Worm (Caenorhabditis elegans): ENCODE results near the gene F28E10.4.

The F28E10.4 gene

DNA sequence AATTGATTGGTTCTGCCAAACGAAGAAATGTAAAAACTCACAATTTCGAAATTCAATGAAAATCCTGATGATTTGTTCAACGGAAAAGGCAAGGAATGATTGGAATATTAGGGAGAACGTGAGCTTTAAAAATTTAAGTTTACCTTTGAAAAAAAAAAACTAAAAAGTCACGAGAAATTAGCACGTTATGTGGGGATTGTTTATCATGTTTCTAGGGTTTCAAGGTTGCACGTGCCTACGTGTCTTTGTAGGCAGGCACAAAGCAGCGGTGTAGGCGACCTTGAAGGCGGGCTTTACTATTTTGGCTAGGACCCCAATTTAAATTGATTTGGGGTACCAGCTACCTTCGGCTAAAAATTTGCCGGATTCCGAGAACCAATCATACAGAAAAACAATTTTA is at the start of gene F28E10.4:
Gene F28E10.4 (minus strand): TSS at position 101 of the 400 bp plus-strand sequence.
- TF ChIP-seq ztf-18 (tag; optimal IDR thresholded peaks at IDR 0.05) (no peak), ekl-4 (GFP tag; IDR thresholded peaks at IDR 0.05) (no peak), lin-35 (GFP tag; optimal IDR thresholded peaks at IDR 0.05) (no peak), T26A5.8 (tag; optimal IDR thresholded peaks at IDR 0.05) (no peak), B0261.1 (tag; optimal IDR thresholded peaks at IDR 0.05) (no peak), attf-5 (GFP tag; optimal IDR thresholded peaks at IDR 0.05) (no peak)

DNA sequence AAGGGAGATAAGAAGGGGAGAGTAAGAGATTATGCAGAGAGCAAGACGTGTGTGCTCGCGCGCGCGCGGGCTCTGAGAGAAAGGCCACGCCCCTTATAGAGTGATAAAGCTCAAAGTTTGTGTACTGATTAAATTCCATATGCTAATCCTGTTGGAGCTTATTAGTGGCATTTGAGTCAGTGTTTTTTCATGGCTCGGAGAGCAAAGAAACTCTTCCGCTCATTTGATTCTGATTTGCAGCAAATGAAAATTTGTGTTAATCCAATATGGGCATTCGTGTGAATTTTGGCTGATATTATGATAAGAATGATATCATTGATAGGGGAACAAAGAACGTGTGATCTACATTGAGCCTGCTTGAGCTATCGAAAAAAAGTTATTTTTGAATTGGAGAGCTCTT is 46.3 kb upstream of the F28E10.4 start:
- no peak for TF ChIP-seq hrde-1 (tag; optimal IDR thresholded peaks at IDR 0.05; ENCODE audit: borderline replicate concordance)
- TF ChIP-seq T07F8.4 (tag; optimal IDR thresholded peaks at IDR 0.05) = no peak
- TF ChIP-seq efl-1 (GFP tag; optimal IDR thresholded peaks at IDR 0.05) = no peak

DNA sequence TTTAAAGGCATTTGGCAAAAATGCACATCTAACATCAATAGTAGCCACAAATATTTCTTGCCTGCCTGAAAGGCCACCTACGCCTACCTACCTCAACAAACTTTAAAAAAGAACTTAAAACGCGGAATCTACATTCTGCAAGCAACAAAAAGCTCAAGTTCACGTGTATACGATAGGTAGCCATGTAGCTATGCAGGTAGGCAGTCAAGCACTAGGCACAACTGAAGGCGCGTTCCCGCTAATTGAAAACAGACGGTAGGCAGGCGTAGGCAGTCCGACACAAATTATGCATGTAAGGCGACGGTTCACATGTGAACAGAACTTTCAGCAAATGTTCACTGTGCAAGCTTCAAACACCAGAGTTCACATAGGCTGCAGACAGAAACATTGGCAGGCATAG is 45.4 kb upstream of the F28E10.4 start:
- TF ChIP-seq ztf-26 (tag; optimal IDR thresholded peaks at IDR 0.05) (no peak), madf-10 (tag; optimal IDR thresholded peaks at IDR 0.05) (no peak)

DNA sequence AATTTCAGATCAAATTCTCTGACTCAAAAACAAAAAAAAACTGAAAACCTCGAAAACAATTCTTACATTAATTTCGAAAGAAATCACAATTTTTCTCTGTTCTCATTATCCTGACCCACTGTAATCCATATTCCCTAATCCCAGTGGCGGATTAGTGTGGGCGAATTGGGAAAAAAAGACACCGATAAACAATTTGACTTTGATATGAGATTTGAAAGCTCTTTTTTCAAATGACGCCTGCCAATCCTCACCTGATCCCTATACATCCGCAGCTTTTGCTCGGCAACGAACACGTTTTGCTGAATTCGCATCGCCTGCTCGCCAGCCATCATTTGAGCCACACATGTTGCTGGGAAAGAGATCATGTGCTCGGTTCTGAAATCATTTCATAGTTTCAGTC is 44.5 kb upstream of the F28E10.4 start:
- no peak for TF ChIP-seq sdz-38 (tag; optimal IDR thresholded peaks at IDR 0.05)
- TF ChIP-seq C06A6.2 (GFP tag; conservative IDR thresholded peaks at IDR 0.05) = no peak
- TF ChIP-seq hlh-12 (tag; optimal IDR thresholded peaks at IDR 0.05) = no peak
- TF ChIP-seq ztf-26 (tag; optimal IDR thresholded peaks at IDR 0.05) = no peak
- TF ChIP-seq F57C9.4 (tag; optimal IDR thresholded peaks at IDR 0.05) = no peak
- no peak for TF ChIP-seq repo-1 (tag; optimal IDR thresholded peaks at IDR 0.05)
- TF ChIP-seq akir-1 (GFP tag; optimal IDR thresholded peaks at IDR 0.05) = no peak
- TF ChIP-seq F57A8.1 (GFP tag; optimal IDR thresholded peaks at IDR 0.05) = no peak
- TF ChIP-seq B0336.3 (GFP tag; IDR thresholded peaks at IDR 0.05) = no peak
- TF ChIP-seq nfyb-1 (GFP tag; IDR thresholded peaks at IDR 0.05) = no peak
- no peak for TF ChIP-seq Y79H2A.3 (GFP tag; conservative IDR thresholded peaks at IDR 0.05)
- no peak for TF ChIP-seq ceh-79 (tag; optimal IDR thresholded peaks at IDR 0.05)
- no peak for TF ChIP-seq unc-62 (GFP tag; optimal IDR thresholded peaks at IDR 0.05)
- TF ChIP-seq chd-7 (tag; optimal IDR thresholded peaks at IDR 0.05) = no peak
- TF ChIP-seq B0261.1 (tag; optimal IDR thresholded peaks at IDR 0.05) = no peak
- no peak for TF ChIP-seq attf-3 (GFP tag; conservative IDR thresholded peaks at IDR 0.05)
- no peak for TF ChIP-seq T07F8.4 (tag; optimal IDR thresholded peaks at IDR 0.05)
- no peak for TF ChIP-seq F23B12.7 (tag; optimal IDR thresholded peaks at IDR 0.05; ENCODE audit: insufficient read depth)
- TF ChIP-seq madf-8 (GFP tag; conservative IDR thresholded peaks at IDR 0.05) = no peak
- TF ChIP-seq rcor-1 (GFP tag; IDR thresholded peaks at IDR 0.05) = no peak

DNA sequence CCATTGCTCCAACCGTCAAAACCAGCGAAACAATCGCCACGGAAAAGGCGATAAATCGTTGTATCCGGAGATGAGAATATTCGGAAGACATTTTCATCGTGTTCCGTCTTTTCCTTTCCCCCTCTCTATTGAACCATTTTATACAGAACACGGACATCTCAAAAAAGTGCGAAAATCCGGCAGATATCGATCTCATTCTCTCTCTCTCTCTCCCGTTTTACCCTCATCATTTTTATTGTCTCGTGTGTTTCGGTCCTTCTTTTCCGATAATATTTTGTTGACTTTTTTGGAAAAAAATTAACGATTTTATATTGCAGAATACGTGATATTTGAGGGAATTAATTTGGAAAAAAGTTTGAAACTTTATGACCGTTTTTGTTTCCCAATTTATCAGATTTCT is 42.3 kb upstream of the F28E10.4 start, which contains the start of gene col-110:
Gene col-110 (minus strand): TSS at position 101 of the 400 bp plus-strand sequence.
- no peak for TF ChIP-seq tlf-1 (GFP tag; optimal IDR thresholded peaks at IDR 0.05)
- TF ChIP-seq somi-1 (GFP tag; optimal IDR thresholded peaks at IDR 0.05) = no peak
- TF ChIP-seq zim-3 (tag; optimal IDR thresholded peaks at IDR 0.05) = no peak
- TF ChIP-seq lsy-27 (tag; optimal IDR thresholded peaks at IDR 0.05; ENCODE audit: borderline replicate concordance, insufficient read depth) = no peak
- no peak for TF ChIP-seq bed-1 (GFP tag; IDR thresholded peaks at IDR 0.05)
- TF ChIP-seq attf-3 (GFP tag; conservative IDR thresholded peaks at IDR 0.05) = no peak
- no peak for TF ChIP-seq ceh-27 (GFP tag; optimal IDR thresholded peaks at IDR 0.05)
- TF ChIP-seq madf-3 (GFP tag; IDR thresholded peaks at IDR 0.05) = no peak
- TF ChIP-seq dox-1 (GFP tag; IDR thresholded peaks at IDR 0.05) = no peak
- TF ChIP-seq unc-130 (GFP tag; optimal IDR thresholded peaks at IDR 0.05) = no peak
- no peak for TF ChIP-seq lin-54 (GFP tag; optimal IDR thresholded peaks at IDR 0.05)
- TF ChIP-seq F10E7.11 (tag; optimal IDR thresholded peaks at IDR 0.05) = no peak
- TF ChIP-seq him-1 (tag; optimal IDR thresholded peaks at IDR 0.05) = no peak
- no peak for TF ChIP-seq ztf-6 (GFP tag; IDR thresholded peaks at IDR 0.05)
- no peak for TF ChIP-seq lir-1 (GFP tag; conservative IDR thresholded peaks at IDR 0.05)
- no peak for TF ChIP-seq B0261.1 (tag; optimal IDR thresholded peaks at IDR 0.05)
- no peak for TF ChIP-seq ztf-25 (GFP tag; IDR thresholded peaks at IDR 0.05)
- no peak for TF ChIP-seq sdz-38 (tag; optimal IDR thresholded peaks at IDR 0.05)

Data from whole organism, young adult.